Fruit fly (Drosophila melanogaster) whole organism: ENCODE results near the gene drongo.

Experiments used
- CG8478 ChIP-seq: fragments of >200 bp; optimal IDR thresholded peaks from 2 replicates; lab custom pipeline; 2018; ENCODE audit warnings: inconsistent platforms
- Dll ChIP-seq: fragments of >200 bp; optimal IDR thresholded peaks from 2 replicates; lab custom pipeline; 2017
- EcR ChIP-seq, 2 experiments: fragments of >200 bp; optimal IDR thresholded peaks; 2 replicates each; lab custom pipeline; 2017; ENCODE audit warnings: missing biosample characterization in 2 of 2, missing genetic modification characterization in 2 of 2, missing genetic modification reagents in 2 of 2
- pan ChIP-seq: fragments of >200 bp; optimal IDR thresholded peaks from 2 replicates; lab custom pipeline; 2017
- psq ChIP-seq: fragments of >200 bp; optimal IDR thresholded peaks from 2 replicates; lab custom pipeline; 2017
- usp ChIP-seq: fragments of >200 bp; optimal IDR thresholded peaks from 2 replicates; lab custom pipeline; 2017; ENCODE audit warnings: missing biosample characterization, missing genetic modification characterization, mixed read lengths

Gene drongo

dm6 chr2L:843301-843700 lies 7.6 kb downstream of the drongo start:
- TF ChIP-seq pan (lab: Kevin White, UChicago) (peak; percentile 41), Dll (no peak)

dm6 chr2L:842873-843272 lies 8.0 kb downstream of the drongo start:
- TF ChIP-seq usp (GFP tag; lab: Kevin White, UChicago), result no peak
- TF ChIP-seq EcR (GFP tag; optimal IDR thresholded peaks at IDR 0.05; lab: Kevin White, UChicago), result no peak
- TF ChIP-seq psq (lab: Kevin White, UChicago), result no peak
- no peak for TF ChIP-seq pan (lab: Kevin White, UChicago)
- no peak for TF ChIP-seq Dll
- TF ChIP-seq CG8478 (lab: Kevin White, UChicago), result no peak

dm6 chr2L:841708-842107 lies 9.2 kb downstream of the drongo start:
- TF ChIP-seq CG8478 (lab: Kevin White, UChicago) (no peak), EcR (GFP tag; optimal IDR thresholded peaks at IDR 0.05; lab: Kevin White, UChicago) (no peak), Dll (no peak), psq (lab: Kevin White, UChicago) (no peak), pan (lab: Kevin White, UChicago) (no peak), usp (GFP tag; lab: Kevin White, UChicago) (no peak)

- TF ChIP-seq Dll, result no peak
- TF ChIP-seq psq (lab: Kevin White, UChicago), result no peak
- no peak for TF ChIP-seq CG8478 (lab: Kevin White, UChicago)
- no peak for TF ChIP-seq pan (lab: Kevin White, UChicago)
- no peak for TF ChIP-seq EcR (GFP tag; optimal IDR thresholded peaks at IDR 0.05; lab: Kevin White, UChicago)
- TF ChIP-seq usp (GFP tag; lab: Kevin White, UChicago), result no peak
These were observed 10.2 kb downstream of the drongo start for dm6 chr2L:840716-841115.

dm6 chr2L:840022-840421 lies 10.8 kb downstream of the drongo start:
- peak in 1 of 2 experiments; percentile 19 for TF ChIP-seq EcR (GFP tag; optimal IDR thresholded peaks at IDR 0.05; lab: Kevin White, UChicago)
- no peak for TF ChIP-seq CG8478 (lab: Kevin White, UChicago)
- TF ChIP-seq pan (lab: Kevin White, UChicago), result no peak
- no peak for TF ChIP-seq psq (lab: Kevin White, UChicago)
- TF ChIP-seq Dll, result no peak
- no peak for TF ChIP-seq usp (GFP tag; lab: Kevin White, UChicago)

- TF ChIP-seq CG8478 (lab: Kevin White, UChicago) (no peak), psq (lab: Kevin White, UChicago) (no peak), usp (GFP tag; lab: Kevin White, UChicago) (no peak)
These were observed 12.1 kb downstream of the drongo start for dm6 chr2L:838786-839185.

- TF ChIP-seq usp (GFP tag; lab: Kevin White, UChicago) (no peak), pan (lab: Kevin White, UChicago) (peak; percentile 56)
These were observed 12.9 kb downstream of the drongo start for dm6 chr2L:837989-838388.

- no peak for TF ChIP-seq EcR (GFP tag; optimal IDR thresholded peaks at IDR 0.05; lab: Kevin White, UChicago)
- TF ChIP-seq usp (GFP tag; lab: Kevin White, UChicago), result no peak
- TF ChIP-seq pan (lab: Kevin White, UChicago), result no peak
- TF ChIP-seq CG8478 (lab: Kevin White, UChicago), result no peak
These were observed 23.1 kb downstream of the drongo start for dm6 chr2L:827516-828362.

dm6 chr2L:827049-827448 lies 23.8 kb downstream of the drongo start:
- TF ChIP-seq pan (lab: Kevin White, UChicago) (no peak), usp (GFP tag; lab: Kevin White, UChicago) (no peak), Dll (no peak), CG8478 (lab: Kevin White, UChicago) (no peak), psq (lab: Kevin White, UChicago) (no peak), EcR (GFP tag; optimal IDR thresholded peaks at IDR 0.05; lab: Kevin White, UChicago) (no peak)

- no peak for TF ChIP-seq psq (lab: Kevin White, UChicago)
- TF ChIP-seq pan (lab: Kevin White, UChicago), result no peak
- no peak for TF ChIP-seq EcR (GFP tag; optimal IDR thresholded peaks at IDR 0.05; lab: Kevin White, UChicago)
- peak; percentile 46 for TF ChIP-seq Dll
- no peak for TF ChIP-seq CG8478 (lab: Kevin White, UChicago)
- no peak for TF ChIP-seq usp (GFP tag; lab: Kevin White, UChicago)
These were observed 24.5 kb downstream of the drongo start for dm6 chr2L:826388-826787.

dm6 chr2L:825768-826263 lies 25.1 kb downstream of the drongo start, which contains the start of the genes CG3862 and dock:
CG3862 (minus strand) TSS chr2L:825861.
dock (plus strand) TSS chr2L:825969.
- TF ChIP-seq CG8478 (lab: Kevin White, UChicago), result no peak
- TF ChIP-seq pan (lab: Kevin White, UChicago), result no peak
- no peak for TF ChIP-seq EcR (GFP tag; optimal IDR thresholded peaks at IDR 0.05; lab: Kevin White, UChicago)
- TF ChIP-seq Dll, result no peak
- no peak for TF ChIP-seq psq (lab: Kevin White, UChicago)
- no peak for TF ChIP-seq usp (GFP tag; lab: Kevin White, UChicago)

- no peak for TF ChIP-seq psq (lab: Kevin White, UChicago)
These were observed 28.7 kb downstream of the drongo start for dm6 chr2L:821986-822711.
